Worm (Caenorhabditis elegans): ENCODE data around the gene nspe-1.

DNA sequence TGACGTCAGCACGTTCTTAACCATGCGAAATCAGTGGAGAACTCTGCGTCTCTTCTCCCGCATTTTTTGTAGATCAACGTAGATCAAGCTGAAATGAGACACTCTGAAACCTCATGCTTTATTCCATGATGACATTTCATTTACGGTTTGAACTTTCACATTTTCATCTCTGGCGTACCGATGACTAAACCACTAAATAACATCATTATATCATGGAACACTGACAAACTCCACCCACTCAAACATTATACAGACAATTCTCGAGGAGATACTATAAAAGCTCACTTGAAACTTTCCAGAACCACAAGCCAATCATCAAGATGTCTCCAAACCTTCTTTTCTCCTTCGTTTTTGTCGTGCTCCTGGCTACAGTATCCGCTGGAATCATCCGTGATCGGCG lies 6.2 kb upstream of the nspe-1 start, which contains the start of gene nspe-7:
- no peak for TF ChIP-seq lin-40 (tag; optimal IDR thresholded peaks at IDR 0.05)
- TF ChIP-seq ztf-6 (GFP tag; IDR thresholded peaks at IDR 0.05): no peak
- no peak for TF ChIP-seq zfh-2 (GFP tag; conservative IDR thresholded peaks at IDR 0.05)
- TF ChIP-seq tlf-1 (GFP tag; optimal IDR thresholded peaks at IDR 0.05): no peak

Data from whole organism, young adult.